Worm (Caenorhabditis elegans) whole organism, L1 larva: ENCODE data around the gene srbc-11.

Experiments
- C16A3.4 ChIP-seq: fragments of 150-350 bp; optimal IDR thresholded peaks from 2 replicates; lab custom pipeline; 2014; ENCODE audit warnings: missing biosample characterization, missing genetic modification characterization
- C34B4.2 ChIP-seq: sonication (generic microtip); optimal IDR thresholded peaks from 2 replicates; lab custom pipeline; 2017; ENCODE audit warnings: mild to moderate bottlenecking, missing genetic modification characterization, missing compliant biosample characterization
- F16B12.6 ChIP-seq: fragments of 150-350 bp; optimal IDR thresholded peaks from 2 replicates; lab custom pipeline; 2014; ENCODE audit warnings: missing biosample characterization, missing genetic modification characterization
- Y116A8C.19 ChIP-seq: sonication (generic microtip); optimal IDR thresholded peaks from 2 replicates; lab custom pipeline; 2016; ENCODE audit warnings: missing compliant biosample characterization, missing genetic modification characterization, borderline replicate concordance
- aly-2 ChIP-seq: fragments of 150-350 bp; optimal IDR thresholded peaks from 2 replicates; lab custom pipeline; 2014; ENCODE audit warnings: missing biosample characterization, missing genetic modification characterization
- ama-1 ChIP-seq: fragments of 150-350 bp; optimal IDR thresholded peaks from 2 replicates; lab custom pipeline; 2014
- ceh-8 ChIP-seq: fragments of 200-800 bp; sonication (Bioruptor generic); optimal IDR thresholded peaks from 2 replicates; lab custom pipeline; 2018; ENCODE audit warnings: mild to moderate bottlenecking, missing genetic modification characterization, moderate library complexity, missing compliant biosample characterization
- ceh-88 ChIP-seq: fragments of 200-800 bp; sonication (Bioruptor generic); IDR thresholded peaks from 2 replicates; pipeline ENCODE4 v1.3.6; 2022; ENCODE audit warnings: missing genetic modification characterization, missing compliant biosample characterization
- ces-1 ChIP-seq: fragments of 150-350 bp; optimal IDR thresholded peaks from 2 replicates; lab custom pipeline; 2014; ENCODE audit warnings: missing biosample characterization, missing genetic modification reagents, missing genetic modification characterization
- dpl-1 ChIP-seq, 3 experiments: fragments of 150-350 bp in 2 of 3; sonication (generic microtip) in 1 of 3; optimal IDR thresholded peaks; 2 replicates each; lab custom pipeline; 2014 to 2017; ENCODE audit warnings: missing biosample characterization in 3 of 3, missing genetic modification characterization in 3 of 3, missing genetic modification reagents in 3 of 3
- efl-1 ChIP-seq, 4 experiments: fragments of 150-350 bp; optimal IDR thresholded peaks in 3 of 4; peaks in 1 of 4; 1 replicate in 1 of 4; 2 replicates in 3 of 4; lab custom pipeline; 2014; ENCODE audit warnings: missing biosample characterization in 2 of 4, missing genetic modification characterization in 2 of 4, missing genetic modification reagents in 2 of 4
- efl-3 ChIP-seq: fragments of 200-800 bp; sonication (Bioruptor generic); optimal IDR thresholded peaks from 2 replicates; lab custom pipeline; 2018; ENCODE audit warnings: mild to moderate bottlenecking, missing genetic modification characterization, missing compliant biosample characterization
- egl-13 ChIP-seq: sonication (generic microtip); optimal IDR thresholded peaks from 2 replicates; lab custom pipeline; 2016; ENCODE audit warnings: missing genotype, missing genetic modification reagents, missing genetic modification characterization, missing compliant biosample characterization
- egl-27 ChIP-seq, 2 experiments: fragments of 150-350 bp in 1 of 2; sonication (generic microtip); optimal IDR thresholded peaks; 3 replicates each; lab custom pipeline; 2017 to 2018; ENCODE audit warnings: missing biosample characterization in 2 of 2, missing genetic modification characterization in 2 of 2, missing genetic modification reagents in 2 of 2
- elt-2 ChIP-seq: sonication (generic microtip); optimal IDR thresholded peaks from 2 replicates; lab custom pipeline; 2016; ENCODE audit warnings: missing genetic modification characterization, mild to moderate bottlenecking, inconsistent platforms, missing compliant biosample characterization, missing genetic modification reagents
- elt-3 ChIP-seq, 6 experiments: fragments of 150-350 bp in 1 of 6; sonication (generic microtip); optimal IDR thresholded peaks; 2 replicates each; lab custom pipeline; 2017 to 2018; ENCODE audit warnings: missing biosample characterization in 6 of 6, missing genetic modification characterization in 6 of 6, inconsistent platforms in 1 of 6
- fos-1 ChIP-seq: fragments of 150-350 bp; optimal IDR thresholded peaks from 2 replicates; lab custom pipeline; 2014; ENCODE audit warnings: missing biosample characterization, missing genetic modification characterization
- grh-1 ChIP-seq: fragments of 200-800 bp; sonication (Bioruptor generic); IDR thresholded peaks from 2 replicates; pipeline ENCODE4 v1.3.6; 2022; ENCODE audit warnings: missing genetic modification reagents, missing genetic modification characterization, missing compliant biosample characterization
- hlh-17 ChIP-seq: fragments of 200-800 bp; sonication (Bioruptor generic); optimal IDR thresholded peaks from 2 replicates; lab custom pipeline; 2018; ENCODE audit warnings: missing genetic modification characterization, mild to moderate bottlenecking, missing compliant biosample characterization, moderate library complexity, borderline replicate concordance
- hlh-4 ChIP-seq: sonication (generic microtip); optimal IDR thresholded peaks from 2 replicates; lab custom pipeline; 2016; ENCODE audit warnings: mild to moderate bottlenecking, missing genetic modification characterization, missing compliant biosample characterization
- jun-1 ChIP-seq: fragments of 150-350 bp; optimal IDR thresholded peaks from 2 replicates; lab custom pipeline; 2014; ENCODE audit warnings: missing biosample characterization, missing genetic modification reagents, missing genetic modification characterization
- lin-13 ChIP-seq: fragments of 150-350 bp; optimal IDR thresholded peaks from 2 replicates; lab custom pipeline; 2014; ENCODE audit warnings: missing biosample characterization, missing genetic modification reagents, missing genetic modification characterization
- lin-14 ChIP-seq: fragments of 200-800 bp; sonication (Bioruptor generic); optimal IDR thresholded peaks from 2 replicates; lab custom pipeline; 2018; ENCODE audit warnings: mild to moderate bottlenecking, missing genetic modification characterization, moderate library complexity, missing compliant biosample characterization
- lin-15B ChIP-seq: fragments of 150-350 bp; sonication (generic microtip); optimal IDR thresholded peaks from 3 replicates; lab custom pipeline; 2014; ENCODE audit warnings: missing biosample characterization, missing genetic modification characterization
- lin-35 ChIP-seq, 2 experiments: fragments of 150-350 bp; optimal IDR thresholded peaks; 2 replicates each; lab custom pipeline; 2014; ENCODE audit warnings: missing biosample characterization in 2 of 2, missing genetic modification characterization in 2 of 2, missing genetic modification reagents in 2 of 2
- lin-39 ChIP-seq: fragments of 150-350 bp; optimal IDR thresholded peaks from 2 replicates; lab custom pipeline; 2014; ENCODE audit warnings: missing biosample characterization, missing genetic modification reagents, missing genetic modification characterization
- lir-3 ChIP-seq: sonication (generic microtip); optimal IDR thresholded peaks from 2 replicates; lab custom pipeline; 2016; ENCODE audit warnings: mild to moderate bottlenecking, missing genetic modification characterization, moderate library complexity, missing compliant biosample characterization; ENCODE audit not compliant: poor library complexity
- lsy-2 ChIP-seq, 2 experiments: fragments of 150-350 bp; optimal IDR thresholded peaks; 2 replicates each; lab custom pipeline; 2014; ENCODE audit warnings: missing biosample characterization in 2 of 2, missing genetic modification characterization in 2 of 2
- mab-9 ChIP-seq: fragments of 200-800 bp; sonication (Bioruptor generic); IDR thresholded peaks from 2 replicates; pipeline ENCODE4 v1.3.6; 2022; ENCODE audit warnings: missing genetic modification reagents, missing genetic modification characterization, missing compliant biosample characterization
- mep-1 ChIP-seq: fragments of 150-350 bp; optimal IDR thresholded peaks from 2 replicates; lab custom pipeline; 2014; ENCODE audit warnings: missing biosample characterization, missing genetic modification characterization
- nhr-12 ChIP-seq: sonication (generic microtip); optimal IDR thresholded peaks from 2 replicates; lab custom pipeline; 2017; ENCODE audit warnings: missing biosample characterization, missing genetic modification characterization
- nhr-20 ChIP-seq: sonication (generic microtip); optimal IDR thresholded peaks from 2 replicates; lab custom pipeline; 2016; ENCODE audit warnings: mild to moderate bottlenecking, missing genetic modification characterization, missing compliant biosample characterization
- nhr-28 ChIP-seq: fragments of 150-350 bp; optimal IDR thresholded peaks from 2 replicates; lab custom pipeline; 2014; ENCODE audit warnings: missing biosample characterization, missing genetic modification characterization
- nhr-85 ChIP-seq: sonication (generic microtip); peaks from one replicate; lab custom pipeline; 2016; ENCODE audit warnings: missing genetic modification characterization, inconsistent platforms, missing compliant biosample characterization
- nhr-90 ChIP-seq: sonication (generic microtip); optimal IDR thresholded peaks from 2 replicates; lab custom pipeline; 2016; ENCODE audit warnings: mild to moderate bottlenecking, missing genetic modification characterization, missing compliant biosample characterization; ENCODE audit not compliant: poor library complexity
- pag-3 ChIP-seq: sonication (generic microtip); optimal IDR thresholded peaks from 2 replicates; lab custom pipeline; 2017; ENCODE audit warnings: missing genetic modification characterization, mild to moderate bottlenecking, missing compliant biosample characterization, antibody characterized with exemption, borderline replicate concordance; ENCODE audit not compliant: insufficient read depth
- pax-3 ChIP-seq: fragments of 200-800 bp; sonication (Bioruptor generic); optimal IDR thresholded peaks from 2 replicates; lab custom pipeline; 2018; ENCODE audit warnings: mild to moderate bottlenecking, missing genetic modification characterization, moderate library complexity, missing compliant biosample characterization
- pqm-1 ChIP-seq: sonication (generic microtip); optimal IDR thresholded peaks from 3 replicates; lab custom pipeline; 2017; ENCODE audit warnings: missing biosample characterization, missing genetic modification characterization
- rnt-1 ChIP-seq: sonication (generic microtip); optimal IDR thresholded peaks from 2 replicates; lab custom pipeline; 2016; ENCODE audit warnings: mild to moderate bottlenecking, missing genetic modification characterization, moderate library complexity, missing compliant biosample characterization
- sox-4 ChIP-seq: sonication (generic microtip); optimal IDR thresholded peaks from 2 replicates; lab custom pipeline; 2016; ENCODE audit warnings: missing genetic modification characterization, missing compliant biosample characterization
- sptf-1 ChIP-seq: fragments of 150-350 bp; optimal IDR thresholded peaks from 2 replicates; lab custom pipeline; 2014; ENCODE audit warnings: missing biosample characterization, missing genetic modification characterization
- sup-37 ChIP-seq: fragments of 200-800 bp; sonication (Bioruptor generic); optimal IDR thresholded peaks from 2 replicates; lab custom pipeline; 2018; ENCODE audit warnings: mild to moderate bottlenecking, missing genetic modification characterization, missing compliant biosample characterization
- swsn-7 ChIP-seq: sonication (generic microtip); optimal IDR thresholded peaks from 2 replicates; lab custom pipeline; 2016; ENCODE audit warnings: missing genetic modification characterization, missing compliant biosample characterization
- tbx-2 ChIP-seq: sonication (generic microtip); optimal IDR thresholded peaks from 2 replicates; lab custom pipeline; 2016; ENCODE audit warnings: missing genetic modification characterization, missing compliant biosample characterization
- unc-130 ChIP-seq: fragments of 150-350 bp; optimal IDR thresholded peaks from 2 replicates; lab custom pipeline; 2017; ENCODE audit warnings: missing biosample characterization, missing genetic modification characterization, inconsistent platforms
- unc-62 ChIP-seq: fragments of 150-350 bp; optimal IDR thresholded peaks from 2 replicates; lab custom pipeline; 2014; ENCODE audit warnings: missing biosample characterization, missing genetic modification reagents, missing genetic modification characterization
- unc-86 ChIP-seq: sonication (generic microtip); optimal IDR thresholded peaks from 2 replicates; lab custom pipeline; 2016; ENCODE audit warnings: missing genetic modification characterization, missing compliant biosample characterization
- vab-15 ChIP-seq: sonication (generic microtip); optimal IDR thresholded peaks from 2 replicates; lab custom pipeline; 2017; ENCODE audit warnings: missing genotype, mild to moderate bottlenecking, missing genetic modification characterization, missing compliant biosample characterization
- zip-4 ChIP-seq: fragments of 200-800 bp; sonication (Bioruptor generic); optimal IDR thresholded peaks from 2 replicates; lab custom pipeline; 2018; ENCODE audit warnings: mild to moderate bottlenecking, missing genetic modification characterization, moderate library complexity, missing compliant biosample characterization
- ztf-11 ChIP-seq, 2 experiments: sonication (generic microtip); optimal IDR thresholded peaks; 2 replicates each; lab custom pipeline; 2016 to 2017; ENCODE audit warnings: missing genetic modification characterization in 2 of 2, missing biosample characterization in 1 of 2, missing compliant biosample characterization in 1 of 2
- ztf-4 ChIP-seq: fragments of 150-350 bp; optimal IDR thresholded peaks from 2 replicates; lab custom pipeline; 2014; ENCODE audit warnings: missing biosample characterization, missing genetic modification characterization

Gene srbc-11

DNA sequence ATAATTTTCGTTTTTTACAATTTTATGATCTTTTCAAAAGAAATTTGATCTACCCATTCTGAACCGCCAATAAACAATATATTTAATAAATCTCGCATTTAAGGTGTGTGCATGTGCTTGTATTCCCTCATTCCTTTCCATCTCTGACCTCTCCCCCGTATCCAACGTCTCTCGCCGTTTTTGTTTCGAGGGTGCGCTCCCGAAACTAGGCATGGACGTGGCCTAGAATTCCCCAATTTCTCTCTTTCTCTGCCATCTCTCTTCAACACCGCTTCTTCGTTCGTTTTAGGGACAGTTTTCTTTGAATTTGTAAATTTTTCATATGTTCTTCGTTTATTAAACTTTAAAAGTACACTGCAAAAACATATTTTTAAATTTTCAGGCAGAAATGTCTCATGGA lies 29.6 kb downstream of the srbc-11 start, which contains the start of gene F25E5.1 (continued):
- TF ChIP-seq dpl-1 (GFP tag; optimal IDR thresholded peaks at IDR 0.05; lab: Kevin White, UChicago) (peak; percentile 49 to 72 (median 63)), vab-15 (tag; lab: Kevin White, UChicago) (no peak), C34B4.2 (tag; lab: Kevin White, UChicago) (no peak), egl-13 (peak; percentile 43), ceh-88 (no peak), ztf-11 (tag; optimal IDR thresholded peaks at IDR 0.05; lab: Kevin White, UChicago) (peak in 1 of 2 experiments; percentile 72), efl-3 (GFP tag; lab: Kevin White, UChicago) (no peak), swsn-7 (tag; lab: Kevin White, UChicago) (peak; percentile 61), nhr-28 (no peak), mab-9 (GFP tag; lab: Robert Waterston, UW) (0 out of 2 replicates have a peak, but pooled peaks have one; percentile 29), ztf-4 (no peak), lin-14 (peak; percentile 93), hlh-4 (tag; lab: Kevin White, UChicago) (no peak), unc-130 (tag; lab: Kevin White, UChicago) (no peak), F16B12.6 (peak; percentile 42), C16A3.4 (tag; lab: Kevin White, UChicago) (peak; percentile 29), tbx-2 (tag; lab: Kevin White, UChicago) (peak; percentile 75), elt-2 (tag; lab: Kevin White, UChicago) (peak; percentile 33), Y116A8C.19 (tag; lab: Kevin White, UChicago) (no peak), nhr-90 (tag; lab: Kevin White, UChicago) (peak; percentile 61), sptf-1 (no peak), ama-1 (lab: Kevin White, UChicago) (no peak), zip-4 (GFP tag; lab: Kevin White, UChicago) (no peak), sup-37 (GFP tag; lab: Kevin White, UChicago) (no peak), efl-1 (optimal IDR thresholded peaks at IDR 0.05; lab: Kevin White, UChicago) (peak; percentile 79 to 81), efl-1 (GFP tag; optimal IDR thresholded peaks at IDR 0.05 in 1 of 2; lab: Kevin White, UChicago) (peak; percentile 73 to 93), nhr-12 (tag; lab: Kevin White, UChicago) (no peak), pag-3 (tag; lab: Kevin White, UChicago) (no peak), unc-62 (GFP tag; lab: Kevin White, UChicago) (no peak), sox-4 (tag; lab: Kevin White, UChicago) (peak; percentile 38), egl-27 (tag; optimal IDR thresholded peaks at IDR 0.05; lab: Kevin White, UChicago) (no peak), aly-2 (no peak), grh-1 (GFP tag; lab: Robert Waterston, UW) (no peak), unc-86 (tag; lab: Kevin White, UChicago) (peak; percentile 47), rnt-1 (tag; lab: Kevin White, UChicago) (peak; percentile 93), lin-15B (tag; lab: Kevin White, UChicago) (peak; percentile 31), nhr-20 (tag; lab: Kevin White, UChicago) (peak; percentile 71), fos-1 (tag; lab: Kevin White, UChicago) (no peak), ces-1 (no peak), mep-1 (peak; percentile 87), elt-3 (tag; optimal IDR thresholded peaks at IDR 0.05; lab: Kevin White, UChicago) (no peak), jun-1 (peak; percentile 2), ceh-8 (GFP tag; lab: Kevin White, UChicago) (peak; percentile 18), nhr-85 (tag; lab: Kevin White, UChicago) (peak; percentile 87), pqm-1 (tag; lab: Kevin White, UChicago) (no peak), pax-3 (tag; lab: Kevin White, UChicago) (no peak), lir-3 (tag; lab: Kevin White, UChicago) (peak; percentile 86), lin-39 (tag; lab: Kevin White, UChicago) (no peak), lin-13 (peak; percentile 46), lsy-2 (tag; optimal IDR thresholded peaks at IDR 0.05; lab: Kevin White, UChicago) (peak; percentile 55 to 75), lin-35 (GFP tag; optimal IDR thresholded peaks at IDR 0.05; lab: Kevin White, UChicago) (peak; percentile 70 to 73), hlh-17 (GFP tag; lab: Kevin White, UChicago) (no peak)
